Worm (Caenorhabditis elegans): ENCODE measurements around the gene Y54F10BM.20.

DNA sequence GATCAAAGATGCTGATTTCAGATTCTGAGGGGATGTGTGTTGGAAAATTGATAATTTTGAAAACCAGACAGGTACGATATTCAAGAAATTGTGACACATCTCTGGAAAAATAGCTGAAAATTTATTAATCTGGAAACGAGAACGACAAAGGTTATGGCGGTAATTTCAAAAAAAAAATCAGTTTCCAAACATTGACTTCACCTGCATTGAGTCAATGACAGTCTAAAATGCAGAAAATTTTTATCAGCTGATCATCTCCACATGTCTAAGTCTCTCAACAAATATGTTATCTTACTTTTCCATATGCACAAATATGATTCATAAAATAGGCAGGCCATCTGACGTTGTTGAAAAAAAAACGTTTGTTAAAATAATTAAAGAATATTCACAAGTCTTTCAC, 36.0 kb upstream of the Y54F10BM.20 start, which contains the start of gene fbxa-48:
- TF ChIP-seq unc-39 (tag; optimal IDR thresholded peaks at IDR 0.05) (no peak), mdl-1 (tag; optimal IDR thresholded peaks at IDR 0.05) (no peak), ceh-9 (tag; optimal IDR thresholded peaks at IDR 0.05) (no peak), nhr-28 (tag; optimal IDR thresholded peaks at IDR 0.05) (no peak), pqm-1 (tag; optimal IDR thresholded peaks at IDR 0.05) (peak; percentile 2), nhr-25 (tag; optimal IDR thresholded peaks at IDR 0.05) (no peak), jun-1 (tag; optimal IDR thresholded peaks at IDR 0.05) (no peak)

All from whole organism, L3 larva.